Worm (Caenorhabditis elegans) whole organism, L2 larva: Measurements from ENCODE around the gene srh-74.

Source experiments
- C34F6.9 ChIP-seq: fragments of 150-350 bp; optimal IDR thresholded peaks from 2 replicates; lab custom pipeline; 2014; ENCODE audit warnings: missing biosample characterization, missing genetic modification characterization
- F13H6.1 ChIP-seq: sonication (generic microtip); optimal IDR thresholded peaks from 2 replicates; lab custom pipeline; 2016; ENCODE audit warnings: missing genetic modification characterization, missing compliant biosample characterization
- R02D3.7 ChIP-seq: fragments of 150-350 bp; optimal IDR thresholded peaks from 2 replicates; lab custom pipeline; 2014; ENCODE audit warnings: missing biosample characterization, missing genetic modification characterization
- Y55F3AM.14 ChIP-seq: fragments of 200-800 bp; sonication (Bioruptor generic); optimal IDR thresholded peaks from 2 replicates; lab custom pipeline; 2018; ENCODE audit warnings: mild to moderate bottlenecking, missing genetic modification characterization, missing compliant biosample characterization
- ZK546.5 ChIP-seq: sonication (generic microtip); optimal IDR thresholded peaks from 2 replicates; lab custom pipeline; 2017; ENCODE audit warnings: missing biosample characterization, missing genetic modification characterization
- alr-1 ChIP-seq: fragments of 150-350 bp; optimal IDR thresholded peaks from 2 replicates; lab custom pipeline; 2014; ENCODE audit warnings: missing biosample characterization, missing genetic modification characterization
- aly-2 ChIP-seq: fragments of 150-350 bp; optimal IDR thresholded peaks from 2 replicates; lab custom pipeline; 2014; ENCODE audit warnings: missing biosample characterization, missing genetic modification characterization
- ama-1 ChIP-seq: fragments of 150-350 bp; optimal IDR thresholded peaks from 2 replicates; lab custom pipeline; 2018; ENCODE audit warnings: inconsistent platforms
- blmp-1 ChIP-seq: sonication (generic microtip); optimal IDR thresholded peaks from 2 replicates; lab custom pipeline; 2017; ENCODE audit warnings: missing genetic modification characterization, mild to moderate bottlenecking, missing compliant biosample characterization, antibody characterized with exemption, moderate library complexity; ENCODE audit not compliant: insufficient read depth
- ceh-16 ChIP-seq: fragments of 150-350 bp; optimal IDR thresholded peaks from 2 replicates; lab custom pipeline; 2014; ENCODE audit warnings: missing biosample characterization, missing genetic modification characterization
- ceh-82 ChIP-seq: fragments of 150-350 bp; optimal IDR thresholded peaks from 2 replicates; lab custom pipeline; 2014; ENCODE audit warnings: missing biosample characterization, missing genetic modification characterization
- crh-2 ChIP-seq: sonication (generic microtip); optimal IDR thresholded peaks from 2 replicates; lab custom pipeline; 2017; ENCODE audit warnings: missing biosample characterization, missing genetic modification characterization
- dmd-4 ChIP-seq: sonication (generic microtip); optimal IDR thresholded peaks from 2 replicates; lab custom pipeline; 2017; ENCODE audit warnings: missing biosample characterization, missing genetic modification characterization
- egl-27 ChIP-seq: sonication (generic microtip); optimal IDR thresholded peaks from 3 replicates; lab custom pipeline; 2017; ENCODE audit warnings: missing biosample characterization, missing genetic modification reagents, missing genetic modification characterization
- elt-1 ChIP-seq: fragments of 150-350 bp; optimal IDR thresholded peaks from 2 replicates; lab custom pipeline; 2014; ENCODE audit warnings: missing biosample characterization, missing genetic modification characterization
- elt-3 ChIP-seq: sonication (generic microtip); optimal IDR thresholded peaks from 2 replicates; lab custom pipeline; 2017; ENCODE audit warnings: missing biosample characterization, missing genetic modification characterization
- fos-1 ChIP-seq: fragments of 150-350 bp; optimal IDR thresholded peaks from 2 replicates; lab custom pipeline; 2014; ENCODE audit warnings: missing biosample characterization, missing genetic modification characterization
- gmeb-1 ChIP-seq: fragments of 150-350 bp; optimal IDR thresholded peaks from 2 replicates; lab custom pipeline; 2014; ENCODE audit warnings: missing biosample characterization, missing genetic modification characterization
- lin-11 ChIP-seq: fragments of 150-350 bp; sonication (generic microtip); optimal IDR thresholded peaks from 2 replicates; lab custom pipeline; 2014; ENCODE audit warnings: missing biosample characterization, missing genetic modification characterization, inconsistent platforms, mixed read lengths
- lin-13 ChIP-seq: fragments of 150-350 bp; optimal IDR thresholded peaks from 2 replicates; lab custom pipeline; 2014; ENCODE audit warnings: missing biosample characterization, missing genetic modification reagents, missing genetic modification characterization
- lin-39 ChIP-seq: fragments of 150-350 bp; optimal IDR thresholded peaks from 2 replicates; lab custom pipeline; 2014; ENCODE audit warnings: missing biosample characterization, missing genetic modification reagents, missing genetic modification characterization
- lsy-2 ChIP-seq, 2 experiments: fragments of 150-350 bp in 1 of 2; sonication (generic microtip) in 1 of 2; optimal IDR thresholded peaks; 2 replicates each; lab custom pipeline; 2014 to 2017; ENCODE audit warnings: missing biosample characterization in 2 of 2, missing genetic modification characterization in 2 of 2
- mab-5 ChIP-seq: fragments of 150-350 bp; optimal IDR thresholded peaks from 2 replicates; lab custom pipeline; 2014; ENCODE audit warnings: missing biosample characterization, missing genetic modification characterization
- mbf-1 ChIP-seq: sonication (generic microtip); optimal IDR thresholded peaks from 2 replicates; lab custom pipeline; 2017; ENCODE audit warnings: missing biosample characterization, missing genetic modification characterization
- mdl-1 ChIP-seq, 2 experiments: fragments of 150-350 bp in 1 of 2; sonication (generic microtip) in 1 of 2; optimal IDR thresholded peaks; 2 replicates each; lab custom pipeline; 2017; ENCODE audit warnings: missing biosample characterization in 2 of 2, missing genetic modification characterization in 2 of 2
- nhr-10 ChIP-seq: sonication (generic microtip); optimal IDR thresholded peaks from 2 replicates; lab custom pipeline; 2017; ENCODE audit warnings: missing biosample characterization, missing genetic modification characterization
- nhr-11 ChIP-seq: fragments of 150-350 bp; optimal IDR thresholded peaks from 2 replicates; lab custom pipeline; 2014; ENCODE audit warnings: missing biosample characterization, missing genetic modification characterization
- nhr-12 ChIP-seq: fragments of 150-350 bp; optimal IDR thresholded peaks from 2 replicates; lab custom pipeline; 2014; ENCODE audit warnings: missing biosample characterization, missing genetic modification characterization
- nhr-129 ChIP-seq: fragments of 150-350 bp; optimal IDR thresholded peaks from 2 replicates; lab custom pipeline; 2014; ENCODE audit warnings: missing biosample characterization, missing genetic modification characterization
- nhr-21 ChIP-seq: fragments of 150-350 bp; optimal IDR thresholded peaks from 2 replicates; lab custom pipeline; 2014; ENCODE audit warnings: missing biosample characterization, missing genetic modification characterization
- nhr-23 ChIP-seq: fragments of 150-350 bp; optimal IDR thresholded peaks from 2 replicates; lab custom pipeline; 2014; ENCODE audit warnings: missing biosample characterization, missing genetic modification reagents, missing genetic modification characterization
- nhr-237 ChIP-seq: fragments of 150-350 bp; optimal IDR thresholded peaks from 2 replicates; lab custom pipeline; 2014; ENCODE audit warnings: missing biosample characterization, missing genetic modification characterization
- nhr-25 ChIP-seq: fragments of 150-350 bp; sonication (generic microtip); optimal IDR thresholded peaks from 3 replicates; lab custom pipeline; 2014; ENCODE audit warnings: missing biosample characterization, missing genetic modification characterization
- nhr-6 ChIP-seq: fragments of 150-350 bp; optimal IDR thresholded peaks from 2 replicates; lab custom pipeline; 2014; ENCODE audit warnings: missing biosample characterization, missing genetic modification characterization
- nhr-77 ChIP-seq: fragments of 150-350 bp; optimal IDR thresholded peaks from 2 replicates; lab custom pipeline; 2014; ENCODE audit warnings: missing biosample characterization, missing genetic modification characterization
- peb-1 ChIP-seq: fragments of 150-350 bp; optimal IDR thresholded peaks from 2 replicates; lab custom pipeline; 2014; ENCODE audit warnings: missing biosample characterization, missing genetic modification characterization
- sem-4 ChIP-seq: fragments of 150-350 bp; optimal IDR thresholded peaks from 2 replicates; lab custom pipeline; 2014; ENCODE audit warnings: missing biosample characterization, missing genetic modification reagents, missing genetic modification characterization
- skn-1 ChIP-seq: sonication (generic microtip); optimal IDR thresholded peaks from 2 replicates; lab custom pipeline; 2017; ENCODE audit warnings: missing biosample characterization, missing genetic modification characterization
- sma-3 ChIP-seq: sonication (generic microtip); optimal IDR thresholded peaks from 2 replicates; lab custom pipeline; 2016; ENCODE audit warnings: missing genetic modification reagents, missing genetic modification characterization, missing compliant biosample characterization
- sma-9 ChIP-seq, 2 experiments: fragments of 150-350 bp in 1 of 2; sonication (generic microtip) in 1 of 2; optimal IDR thresholded peaks; 2 replicates each; lab custom pipeline; 2014 to 2016; ENCODE audit warnings: missing genetic modification characterization in 2 of 2, mild to moderate bottlenecking in 1 of 2, missing biosample characterization in 1 of 2, missing compliant biosample characterization in 1 of 2, missing genetic modification reagents in 1 of 2, moderate library complexity in 1 of 2
- snpc-4 ChIP-seq: fragments of 150-350 bp; optimal IDR thresholded peaks from 2 replicates; lab custom pipeline; 2014; ENCODE audit warnings: missing biosample characterization, missing genetic modification characterization
- unc-39 ChIP-seq: fragments of 150-350 bp; optimal IDR thresholded peaks from 2 replicates; lab custom pipeline; 2014; ENCODE audit warnings: missing biosample characterization, missing genetic modification characterization
- unc-55 ChIP-seq: fragments of 150-350 bp; sonication (generic microtip); optimal IDR thresholded peaks from 3 replicates; lab custom pipeline; 2014; ENCODE audit warnings: missing biosample characterization, missing genetic modification reagents, missing genetic modification characterization
- unc-62 ChIP-seq: fragments of 150-350 bp; optimal IDR thresholded peaks from 2 replicates; lab custom pipeline; 2014; ENCODE audit warnings: missing biosample characterization, missing genetic modification reagents, missing genetic modification characterization
- zag-1 ChIP-seq: fragments of 150-350 bp; optimal IDR thresholded peaks from 2 replicates; lab custom pipeline; 2014; ENCODE audit warnings: missing biosample characterization, missing genetic modification characterization
- ztf-1 ChIP-seq: fragments of 200-800 bp; sonication (Bioruptor generic); conservative IDR thresholded peaks from 2 replicates; pipeline ENCODE4 v1.3.6; 2022; ENCODE audit warnings: missing genetic modification characterization, missing compliant biosample characterization
- ztf-11 ChIP-seq: sonication (generic microtip); optimal IDR thresholded peaks from 2 replicates; lab custom pipeline; 2017; ENCODE audit warnings: missing biosample characterization, missing genetic modification characterization
- ztf-4 ChIP-seq: fragments of 150-350 bp; optimal IDR thresholded peaks from 2 replicates; lab custom pipeline; 2014; ENCODE audit warnings: missing biosample characterization, missing genetic modification characterization

Gene srh-74

DNA sequence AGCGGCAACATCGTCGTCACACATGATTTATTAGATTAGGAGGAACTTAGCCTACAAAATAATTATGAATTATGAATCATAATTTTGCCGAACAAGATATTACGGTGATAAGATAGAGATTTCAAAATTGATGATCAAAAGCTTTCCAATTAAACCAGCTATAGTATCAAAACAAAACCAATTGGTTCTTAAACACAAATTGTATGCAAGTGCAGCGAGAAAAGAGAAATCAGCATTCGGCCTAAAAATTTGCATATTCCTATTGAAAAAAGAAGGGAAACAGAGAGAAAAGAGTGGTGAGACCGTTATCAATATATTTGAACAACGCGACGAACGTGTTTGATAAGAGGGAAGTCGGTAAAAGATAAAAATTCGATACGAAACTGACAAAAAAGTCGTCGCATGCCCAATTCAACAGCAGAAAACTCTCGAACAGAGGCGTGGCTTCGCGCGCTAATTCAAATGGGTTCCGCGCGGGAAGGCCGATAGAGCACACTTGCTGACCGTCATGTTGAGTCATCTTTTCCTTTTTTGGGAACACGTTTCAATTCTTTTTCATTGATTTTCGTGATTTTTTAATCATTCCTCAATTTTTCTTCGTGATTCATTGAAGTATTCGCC lies 29.6 kb upstream of the srh-74 start, which contains the start of gene act-2 (continued):
- TF ChIP-seq snpc-4 (tag; lab: Kevin White, UChicago) = peak; percentile 55
- no peak for TF ChIP-seq egl-27 (tag; lab: Kevin White, UChicago)
- TF ChIP-seq ztf-4 (tag; lab: Kevin White, UChicago) = peak; percentile 50
- no peak for TF ChIP-seq nhr-11 (tag; lab: Kevin White, UChicago)
- no peak for TF ChIP-seq unc-39
- peak; percentile 86 for TF ChIP-seq crh-2 (tag; lab: Kevin White, UChicago)
- no peak for TF ChIP-seq dmd-4 (tag; lab: Kevin White, UChicago)
- peak; percentile 76 for TF ChIP-seq nhr-129
- TF ChIP-seq C34F6.9 (tag; lab: Kevin White, UChicago) = peak; percentile 88
- peak; percentile 80 for TF ChIP-seq sem-4 (tag; lab: Kevin White, UChicago)
- TF ChIP-seq peb-1 (tag; lab: Kevin White, UChicago) = no peak

DNA sequence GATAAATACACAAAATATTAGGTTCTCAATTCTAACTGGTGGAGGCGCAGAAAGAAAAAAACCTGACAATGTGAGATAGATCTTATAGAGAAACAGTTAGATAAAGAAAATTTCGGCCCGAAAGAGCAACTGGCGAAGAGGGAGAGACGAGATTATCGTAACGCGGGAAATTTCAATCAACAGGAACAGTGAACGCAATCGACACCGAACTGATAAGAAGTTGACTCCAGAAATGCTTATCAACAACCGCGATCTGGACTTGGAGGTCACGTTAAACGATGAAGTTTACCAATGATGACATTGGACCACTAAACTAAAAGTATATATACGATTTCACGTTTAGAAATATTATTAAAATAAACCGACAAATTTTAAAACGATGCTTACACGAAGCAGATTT lies 27.8 kb upstream of the srh-74 start:
- TF ChIP-seq unc-55 (GFP tag; lab: Kevin White, UChicago) (no peak), nhr-129 (peak; percentile 43), Y55F3AM.14 (no peak), peb-1 (tag; lab: Kevin White, UChicago) (no peak), blmp-1 (tag; lab: Kevin White, UChicago) (no peak), aly-2 (no peak), elt-1 (no peak), mdl-1 (tag; optimal IDR thresholded peaks at IDR 0.05; lab: Kevin White, UChicago) (no peak), alr-1 (tag; lab: Kevin White, UChicago) (no peak), mbf-1 (tag; lab: Kevin White, UChicago) (no peak), zag-1 (tag; lab: Kevin White, UChicago) (no peak), sma-9 (GFP tag; optimal IDR thresholded peaks at IDR 0.05; lab: Kevin White, UChicago) (peak; percentile 25), sma-9 (tag; optimal IDR thresholded peaks at IDR 0.05; lab: Kevin White, UChicago) (no peak), nhr-11 (tag; lab: Kevin White, UChicago) (no peak), R02D3.7 (tag; lab: Kevin White, UChicago) (no peak), snpc-4 (tag; lab: Kevin White, UChicago) (no peak), nhr-12 (tag; lab: Kevin White, UChicago) (no peak), ztf-4 (tag; lab: Kevin White, UChicago) (peak; percentile 77), egl-27 (tag; lab: Kevin White, UChicago) (no peak), nhr-25 (no peak), dmd-4 (tag; lab: Kevin White, UChicago) (no peak), nhr-21 (tag; lab: Kevin White, UChicago) (no peak), elt-3 (tag; lab: Kevin White, UChicago) (no peak), nhr-10 (no peak), skn-1 (tag; lab: Kevin White, UChicago) (no peak), lin-39 (tag; lab: Kevin White, UChicago) (no peak), ceh-82 (tag; lab: Kevin White, UChicago) (no peak), nhr-6 (tag; lab: Kevin White, UChicago) (no peak), ztf-1 (GFP tag; lab: Robert Waterston, UW) (no peak), nhr-237 (tag; lab: Kevin White, UChicago) (no peak), sem-4 (tag; lab: Kevin White, UChicago) (no peak), ceh-16 (no peak), fos-1 (tag; lab: Kevin White, UChicago) (peak; percentile 46), lsy-2 (tag; optimal IDR thresholded peaks at IDR 0.05; lab: Kevin White, UChicago) (peak in 1 of 2 experiments; percentile 40), gmeb-1 (tag; lab: Kevin White, UChicago) (no peak), C34F6.9 (tag; lab: Kevin White, UChicago) (peak; percentile 14), F13H6.1 (no peak), nhr-77 (tag; lab: Kevin White, UChicago) (no peak), nhr-23 (tag; lab: Kevin White, UChicago) (no peak), mab-5 (no peak), lin-13 (GFP tag; lab: Kevin White, UChicago) (peak; percentile 32), ama-1 (lab: Kevin White, UChicago) (peak; percentile 79), unc-39 (no peak), crh-2 (tag; lab: Kevin White, UChicago) (peak; percentile 31), ZK546.5 (tag; lab: Kevin White, UChicago) (no peak), lin-11 (tag; lab: Kevin White, UChicago) (no peak), unc-62 (peak; percentile 38), sma-3 (GFP tag; lab: Kevin White, UChicago) (no peak), ztf-11 (tag; lab: Kevin White, UChicago) (no peak)
